Worm (Caenorhabditis elegans): ENCODE results near the gene math-40.

ce11 chrII:1836204-1836603 lies 5.8 kb downstream of the math-40 start, which contains the start of gene T08E11.1:
- no peak for TF ChIP-seq nhr-111 (GFP tag; optimal IDR thresholded peaks at IDR 0.05)
- no peak for TF ChIP-seq zag-1 (tag; optimal IDR thresholded peaks at IDR 0.05)
